Worm (Caenorhabditis elegans): ENCODE data around the gene snai-1.
A peak's percentile ranks its signal among the peaks of the same experiment; 100 is the strongest.

The snai-1 gene

ce11 chrIV:306572-306971, 6.9 kb downstream of the snai-1 start:
- TF ChIP-seq ztf-1 (GFP tag; conservative IDR thresholded peaks at IDR 0.05) = no peak
- TF ChIP-seq nhr-237 (tag; optimal IDR thresholded peaks at IDR 0.05) = no peak
- no peak for TF ChIP-seq nhr-21 (tag; optimal IDR thresholded peaks at IDR 0.05)
- peak in 1 of 2 experiments; percentile 35 for TF ChIP-seq lsy-2 (tag; optimal IDR thresholded peaks at IDR 0.05)
- TF ChIP-seq C34F6.9 (tag; optimal IDR thresholded peaks at IDR 0.05) = peak; percentile 41
- peak; percentile 24 for TF ChIP-seq sma-9 (GFP tag; optimal IDR thresholded peaks at IDR 0.05)
- TF ChIP-seq sma-9 (tag; optimal IDR thresholded peaks at IDR 0.05) = no peak
- no peak for TF ChIP-seq crh-2 (tag; optimal IDR thresholded peaks at IDR 0.05)
- peak; percentile 26 for TF ChIP-seq nhr-129 (tag; optimal IDR thresholded peaks at IDR 0.05)
- no peak for TF ChIP-seq ZK546.5 (tag; optimal IDR thresholded peaks at IDR 0.05)
- TF ChIP-seq unc-55 (GFP tag; optimal IDR thresholded peaks at IDR 0.05) = peak; percentile 55

- no peak for TF ChIP-seq nhr-237 (tag; optimal IDR thresholded peaks at IDR 0.05)
- TF ChIP-seq crh-2 (tag; optimal IDR thresholded peaks at IDR 0.05) = no peak
These were observed 8.4 kb downstream of the snai-1 start for ce11 chrIV:305101-305500.

- peak; percentile 68 for TF ChIP-seq sma-9 (GFP tag; optimal IDR thresholded peaks at IDR 0.05)
- TF ChIP-seq sma-9 (tag; optimal IDR thresholded peaks at IDR 0.05) = no peak
- TF ChIP-seq R02D3.7 (tag; optimal IDR thresholded peaks at IDR 0.05) = no peak
- TF ChIP-seq nhr-129 (tag; optimal IDR thresholded peaks at IDR 0.05) = no peak
- TF ChIP-seq gmeb-1 (tag; optimal IDR thresholded peaks at IDR 0.05) = no peak
- TF ChIP-seq sma-3 (GFP tag; optimal IDR thresholded peaks at IDR 0.05) = peak; percentile 3
- TF ChIP-seq ztf-4 (tag; optimal IDR thresholded peaks at IDR 0.05) = no peak
- no peak for TF ChIP-seq lin-13 (GFP tag; optimal IDR thresholded peaks at IDR 0.05)
- TF ChIP-seq ztf-11 (tag; optimal IDR thresholded peaks at IDR 0.05) = no peak
These were observed 10.3 kb downstream of the snai-1 start for ce11 chrIV:303264-303663.

- TF ChIP-seq nhr-237 (tag; optimal IDR thresholded peaks at IDR 0.05) (no peak), ZK546.5 (tag; optimal IDR thresholded peaks at IDR 0.05) (no peak), ama-1 (optimal IDR thresholded peaks at IDR 0.05) (no peak), fos-1 (tag; optimal IDR thresholded peaks at IDR 0.05) (peak; percentile 18), mab-5 (tag; optimal IDR thresholded peaks at IDR 0.05) (no peak), zag-1 (tag; optimal IDR thresholded peaks at IDR 0.05) (no peak), ceh-16 (tag; optimal IDR thresholded peaks at IDR 0.05) (no peak), nhr-10 (tag; optimal IDR thresholded peaks at IDR 0.05) (no peak), nhr-21 (tag; optimal IDR thresholded peaks at IDR 0.05) (peak; percentile 51), nhr-129 (tag; optimal IDR thresholded peaks at IDR 0.05) (peak; percentile 27), egl-27 (tag; optimal IDR thresholded peaks at IDR 0.05) (no peak), crh-2 (tag; optimal IDR thresholded peaks at IDR 0.05) (peak; percentile 38), nhr-25 (tag; optimal IDR thresholded peaks at IDR 0.05) (peak; percentile 26), sma-9 (GFP tag; optimal IDR thresholded peaks at IDR 0.05) (peak; percentile 70), sma-9 (tag; optimal IDR thresholded peaks at IDR 0.05) (no peak)
These were observed 10.8 kb downstream of the snai-1 start for ce11 chrIV:302743-303142.

ce11 chrIV:300307-300706, 13.2 kb downstream of the snai-1 start:
- TF ChIP-seq sma-9 (GFP tag; optimal IDR thresholded peaks at IDR 0.05) (peak; percentile 24), sma-9 (tag; optimal IDR thresholded peaks at IDR 0.05) (no peak), peb-1 (tag; optimal IDR thresholded peaks at IDR 0.05) (no peak)

ce11 chrIV:299190-299589, 14.3 kb downstream of the snai-1 start:
- TF ChIP-seq zag-1 (tag; optimal IDR thresholded peaks at IDR 0.05) (no peak), fos-1 (tag; optimal IDR thresholded peaks at IDR 0.05) (no peak), alr-1 (tag; optimal IDR thresholded peaks at IDR 0.05) (no peak), snpc-4 (tag; optimal IDR thresholded peaks at IDR 0.05) (no peak), mdl-1 (tag; optimal IDR thresholded peaks at IDR 0.05) (no peak), ceh-82 (tag; optimal IDR thresholded peaks at IDR 0.05) (no peak), nhr-6 (tag; optimal IDR thresholded peaks at IDR 0.05) (no peak), mbf-1 (tag; optimal IDR thresholded peaks at IDR 0.05) (no peak), nhr-21 (tag; optimal IDR thresholded peaks at IDR 0.05) (no peak)

ce11 chrIV:298204-298603, 15.3 kb downstream of the snai-1 start, which contains the start of gene pnp-1:
TSS of gene pnp-1 (minus strand) at chrIV:298304.
- no peak for TF ChIP-seq skn-1 (tag; optimal IDR thresholded peaks at IDR 0.05)
- no peak for TF ChIP-seq nhr-21 (tag; optimal IDR thresholded peaks at IDR 0.05)
- no peak for TF ChIP-seq F13H6.1 (tag; optimal IDR thresholded peaks at IDR 0.05)
- no peak for TF ChIP-seq gmeb-1 (tag; optimal IDR thresholded peaks at IDR 0.05)

Measured in whole organism, L2 larva.